Fruit fly (Drosophila melanogaster) whole organism, embryonic: ENCODE data around the gene nompB.

ENCODE experiments used
- Bdp1 ChIP-seq: fragments of 200-800 bp; sonication (Bioruptor generic); optimal IDR thresholded peaks from 3 replicates; lab custom pipeline; 2016; ENCODE audit warnings: missing biosample characterization, missing genetic modification characterization
- CG11560 ChIP-seq: fragments of 200-800 bp; sonication (Bioruptor generic); IDR thresholded peaks from 3 replicates; pipeline ENCODE4 v1.3.6; 2022; ENCODE audit warnings: missing biosample characterization, missing genetic modification characterization
- CG12236 ChIP-seq: fragments of 200-800 bp; sonication (Bioruptor generic); optimal IDR thresholded peaks from 2 replicates; lab custom pipeline; 2016; ENCODE audit warnings: missing biosample characterization, missing genetic modification characterization
- CG14710 ChIP-seq: fragments of 200-800 bp; sonication (Bioruptor generic); optimal IDR thresholded peaks from 3 replicates; lab custom pipeline; 2019; ENCODE audit warnings: missing biosample characterization, mild to moderate bottlenecking, missing genetic modification characterization, moderate library complexity
- CG16815 ChIP-seq: fragments of 200-800 bp; sonication (Bioruptor generic); optimal IDR thresholded peaks from 3 replicates; lab custom pipeline; 2017; ENCODE audit warnings: missing biosample characterization, mild to moderate bottlenecking, missing genetic modification characterization
- CG18011 ChIP-seq: fragments of 200-800 bp; sonication (Bioruptor generic); optimal IDR thresholded peaks from 2 replicates; lab custom pipeline; 2017; ENCODE audit warnings: missing biosample characterization, missing genetic modification characterization, mild to moderate bottlenecking, moderate library complexity, missing genotype
- CG1832 ChIP-seq: fragments of 200-800 bp; sonication (Bioruptor generic); optimal IDR thresholded peaks from 2 replicates; lab custom pipeline; 2017; ENCODE audit warnings: missing biosample characterization, mild to moderate bottlenecking, missing genetic modification characterization, inconsistent platforms
- CG30020 ChIP-seq: fragments of 200-800 bp; optimal IDR thresholded peaks from 2 replicates; lab custom pipeline; 2019; ENCODE audit warnings: missing biosample characterization, mild to moderate bottlenecking, missing genetic modification characterization, moderate library complexity
- CG31224 ChIP-seq: fragments of 200-800 bp; sonication (Bioruptor generic); IDR thresholded peaks from 2 replicates; pipeline ENCODE4 v1.3.6; 2022; ENCODE audit warnings: missing biosample characterization, missing genetic modification characterization
- CG31388 ChIP-seq: fragments of 200-800 bp; sonication (Bioruptor generic); optimal IDR thresholded peaks from 2 replicates; lab custom pipeline; 2016; ENCODE audit warnings: missing biosample characterization, missing genetic modification characterization
- CG3163 ChIP-seq: fragments of 200-800 bp; sonication (Bioruptor generic); optimal IDR thresholded peaks from 3 replicates; lab custom pipeline; 2016; ENCODE audit warnings: missing biosample characterization, missing genetic modification characterization
- CG32767 ChIP-seq: fragments of 200-800 bp; sonication (Bioruptor generic); IDR thresholded peaks from 2 replicates; pipeline ENCODE4 v1.3.6; 2022; ENCODE audit warnings: missing biosample characterization, missing genetic modification characterization
- CG33213 ChIP-seq: fragments of 200-800 bp; sonication (Bioruptor generic); optimal IDR thresholded peaks from 3 replicates; lab custom pipeline; 2016; ENCODE audit warnings: missing biosample characterization, missing genetic modification characterization
- CG33557 ChIP-seq: fragments of 200-800 bp; sonication (Bioruptor generic); optimal IDR thresholded peaks from 2 replicates; lab custom pipeline; 2019; ENCODE audit warnings: missing biosample characterization, mild to moderate bottlenecking, missing genetic modification characterization, moderate library complexity
- CG34376 ChIP-seq: fragments of 200-800 bp; sonication (Bioruptor generic); optimal IDR thresholded peaks from 2 replicates; lab custom pipeline; 2018; ENCODE audit warnings: missing biosample characterization, mild to moderate bottlenecking, missing genetic modification characterization
- CG4360 ChIP-seq: fragments of 200-800 bp; sonication (Bioruptor generic); IDR thresholded peaks from 2 replicates; pipeline ENCODE4 v1.3.6; 2022; ENCODE audit warnings: missing biosample characterization, missing genetic modification characterization
- CG4707 ChIP-seq: fragments of 200-800 bp; sonication (Bioruptor generic); optimal IDR thresholded peaks from 2 replicates; lab custom pipeline; 2018; ENCODE audit warnings: missing biosample characterization, mild to moderate bottlenecking, missing genetic modification characterization, moderate library complexity
- CG7928 ChIP-seq: fragments of 200-800 bp; sonication (Bioruptor generic); optimal IDR thresholded peaks from 2 replicates; lab custom pipeline; 2017; ENCODE audit warnings: missing biosample characterization, mild to moderate bottlenecking, missing genetic modification characterization
- CG9876 ChIP-seq: fragments of 200-800 bp; sonication (Bioruptor generic); optimal IDR thresholded peaks from 2 replicates; lab custom pipeline; 2016; ENCODE audit warnings: missing biosample characterization, missing genetic modification characterization
- Chrac-16 ChIP-seq: fragments of 200-800 bp; sonication (Bioruptor generic); optimal IDR thresholded peaks from 3 replicates; lab custom pipeline; 2016; ENCODE audit warnings: missing biosample characterization, missing genetic modification characterization
- D19A ChIP-seq: fragments of 200-800 bp; optimal IDR thresholded peaks from 3 replicates; lab custom pipeline; 2019; ENCODE audit warnings: missing biosample characterization, mild to moderate bottlenecking, missing genetic modification characterization, moderate library complexity
- Dek ChIP-seq: fragments of 200-800 bp; sonication (Bioruptor generic); optimal IDR thresholded peaks from 3 replicates; lab custom pipeline; 2019; ENCODE audit warnings: missing biosample characterization, mild to moderate bottlenecking, missing genetic modification characterization, moderate library complexity
- HLHmδ ChIP-seq: fragments of 200-800 bp; sonication (Bioruptor generic); optimal IDR thresholded peaks from 2 replicates; lab custom pipeline; 2018; ENCODE audit warnings: missing biosample characterization, mild to moderate bottlenecking, missing genetic modification characterization, moderate library complexity
- HmgZ ChIP-seq: fragments of 200-800 bp; sonication (Bioruptor generic); optimal IDR thresholded peaks from 2 replicates; lab custom pipeline; 2018; ENCODE audit warnings: missing biosample characterization, mild to moderate bottlenecking, missing genetic modification characterization
- Hmr ChIP-seq: fragments of 200-800 bp; sonication (Bioruptor generic); optimal IDR thresholded peaks from 3 replicates; lab custom pipeline; 2017; ENCODE audit warnings: mild to moderate bottlenecking, missing biosample characterization, missing genetic modification reagents, missing genetic modification characterization
- Hmx ChIP-seq: fragments of 200-800 bp; sonication (Bioruptor generic); optimal IDR thresholded peaks from 2 replicates; lab custom pipeline; 2016; ENCODE audit warnings: missing biosample characterization, missing genetic modification characterization
- NFAT ChIP-seq: fragments of 200-800 bp; sonication (Bioruptor generic); IDR thresholded peaks from 2 replicates; pipeline ENCODE4 v1.3.6; 2022; ENCODE audit warnings: missing biosample characterization, missing genetic modification characterization
- PHDP ChIP-seq: fragments of 200-800 bp; sonication (Bioruptor generic); optimal IDR thresholded peaks from 3 replicates; lab custom pipeline; 2018; ENCODE audit warnings: missing biosample characterization, mild to moderate bottlenecking, missing genetic modification characterization, moderate library complexity
- Stat92E ChIP-seq, 3 experiments: fragments of >200 bp in 2 of 3; fragments of 200-800 bp in 1 of 3; sonication (Bioruptor generic) in 1 of 3; optimal IDR thresholded peaks; 2 replicates each; lab custom pipeline; 2017 to 2019; ENCODE audit warnings: missing biosample characterization in 3 of 3, missing genetic modification characterization in 3 of 3, mild to moderate bottlenecking in 1 of 3, moderate library complexity in 1 of 3
- TFAM ChIP-seq: fragments of 200-800 bp; sonication (Bioruptor generic); optimal IDR thresholded peaks from 2 replicates; lab custom pipeline; 2017; ENCODE audit warnings: missing biosample characterization, missing genetic modification characterization, inconsistent platforms
- Taf1 ChIP-seq: fragments of 200-800 bp; sonication (Bioruptor generic); IDR thresholded peaks from 2 replicates; pipeline ENCODE4 v1.3.6; 2022; ENCODE audit warnings: missing biosample characterization, missing genetic modification characterization
- Trl ChIP-seq, 3 experiments: fragments of >200 bp in 2 of 3; fragments of 200-800 bp in 1 of 3; sonication (Bioruptor generic) in 1 of 3; optimal IDR thresholded peaks; 2 replicates in 1 of 3; 3 replicates in 2 of 3; lab custom pipeline; 2016 to 2017; ENCODE audit warnings: missing biosample characterization in 1 of 3, missing genetic modification characterization in 1 of 3
- abd-A ChIP-seq: fragments of 200-800 bp; sonication (Bioruptor generic); optimal IDR thresholded peaks from 3 replicates; lab custom pipeline; 2019; ENCODE audit warnings: missing biosample characterization, mild to moderate bottlenecking, missing genetic modification characterization, moderate library complexity
- ash1 ChIP-seq: fragments of 200-800 bp; sonication (Bioruptor generic); optimal IDR thresholded peaks from 2 replicates; lab custom pipeline; 2018; ENCODE audit warnings: missing biosample characterization, mild to moderate bottlenecking, missing genetic modification characterization
- bowl ChIP-seq: fragments of 200-800 bp; sonication (Bioruptor generic); IDR thresholded peaks from 2 replicates; pipeline ENCODE4 v1.3.6; 2022; ENCODE audit warnings: missing biosample characterization, missing genetic modification characterization
- cad ChIP-seq: fragments of >200 bp; optimal IDR thresholded peaks from 2 replicates; lab custom pipeline; 2017; ENCODE audit warnings: missing biosample characterization, missing genetic modification characterization
- cas ChIP-seq: fragments of 200-800 bp; sonication (Bioruptor generic); IDR thresholded peaks from 2 replicates; pipeline ENCODE4 v1.3.6; 2022; ENCODE audit warnings: missing biosample characterization, missing genetic modification characterization
- corto ChIP-seq: fragments of 200-800 bp; sonication (Bioruptor generic); optimal IDR thresholded peaks from 2 replicates; lab custom pipeline; 2016; ENCODE audit warnings: missing biosample characterization, mild to moderate bottlenecking, missing genetic modification characterization, moderate library complexity
- dm ChIP-seq: fragments of 200-800 bp; sonication (Bioruptor generic); optimal IDR thresholded peaks from 3 replicates; lab custom pipeline; 2016; ENCODE audit warnings: missing biosample characterization, missing genetic modification characterization
- dmrt11E ChIP-seq: fragments of 200-800 bp; sonication (Bioruptor generic); optimal IDR thresholded peaks from 3 replicates; lab custom pipeline; 2018; ENCODE audit warnings: missing biosample characterization, mild to moderate bottlenecking, missing genetic modification characterization, moderate library complexity
- gcm ChIP-seq: fragments of 200-800 bp; sonication (Bioruptor generic); optimal IDR thresholded peaks from 2 replicates; lab custom pipeline; 2019; ENCODE audit warnings: missing biosample characterization, mild to moderate bottlenecking, missing genetic modification characterization, moderate library complexity
- grn ChIP-seq: fragments of 200-800 bp; sonication (Bioruptor generic); optimal IDR thresholded peaks from 3 replicates; lab custom pipeline; 2017; ENCODE audit warnings: missing biosample characterization, missing genetic modification characterization
- gsb-n ChIP-seq: fragments of 200-800 bp; sonication (Bioruptor generic); optimal IDR thresholded peaks from 3 replicates; lab custom pipeline; 2018; ENCODE audit warnings: missing biosample characterization, mild to moderate bottlenecking, missing genetic modification characterization
- her ChIP-seq: fragments of 200-800 bp; sonication (Bioruptor generic); optimal IDR thresholded peaks from 2 replicates; lab custom pipeline; 2016; ENCODE audit warnings: missing biosample characterization, missing genetic modification characterization
- insv ChIP-seq, 2 experiments: fragments of 200-800 bp; sonication (Bioruptor generic); optimal IDR thresholded peaks; 3 replicates each; lab custom pipeline; 2016 to 2018; ENCODE audit warnings: missing biosample characterization in 2 of 2, missing genetic modification characterization in 2 of 2
- kay ChIP-seq: fragments of 200-800 bp; sonication (Bioruptor generic); optimal IDR thresholded peaks from 2 replicates; lab custom pipeline; 2016; ENCODE audit warnings: missing biosample characterization, missing genetic modification characterization
- seq ChIP-seq: fragments of 200-800 bp; sonication (Bioruptor generic); IDR thresholded peaks from 2 replicates; pipeline ENCODE4 v1.3.6; 2022; ENCODE audit warnings: missing biosample characterization, missing genetic modification characterization
- sisA ChIP-seq: fragments of 200-800 bp; sonication (Bioruptor generic); IDR thresholded peaks from 2 replicates; pipeline ENCODE4 v1.3.6; 2022; ENCODE audit warnings: missing biosample characterization, missing genetic modification characterization
- zf30C ChIP-seq: fragments of 200-800 bp; sonication (Bioruptor generic); optimal IDR thresholded peaks from 3 replicates; lab custom pipeline; 2018; ENCODE audit warnings: missing biosample characterization, mild to moderate bottlenecking, missing genetic modification characterization

Gene nompB

DNA sequence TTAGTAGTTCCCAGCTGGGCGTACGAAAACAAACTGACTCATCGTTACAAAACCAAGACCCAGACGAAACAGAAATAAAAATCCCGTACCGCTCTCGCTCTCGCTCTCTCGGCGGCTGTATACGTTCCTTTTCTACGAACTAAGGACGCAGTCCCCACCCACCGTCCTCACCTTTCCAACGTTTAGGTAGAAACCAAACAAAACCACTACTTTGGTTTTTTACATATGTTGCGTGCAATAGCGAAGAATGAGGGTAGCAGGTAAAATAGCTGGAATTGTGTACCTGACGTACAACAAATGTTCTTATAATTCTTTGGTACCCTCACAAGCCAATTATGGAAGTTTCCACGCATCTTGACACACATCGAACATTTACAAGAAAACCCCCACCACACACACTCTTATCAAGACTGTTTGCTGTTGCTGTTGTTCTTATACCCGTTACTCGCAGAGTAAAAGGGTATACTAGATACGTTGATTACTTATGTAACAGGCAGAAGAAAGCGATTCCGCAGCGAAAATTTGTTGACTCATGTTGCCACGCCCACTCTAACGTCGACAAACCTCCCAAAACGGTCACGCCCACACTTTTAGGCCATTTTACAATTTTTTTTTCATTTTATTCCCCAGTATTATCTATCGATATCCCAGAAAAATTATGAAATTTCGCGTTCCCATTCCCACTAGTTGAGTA lies 29.7 kb upstream of the nompB start (continued):
- TF ChIP-seq CG30020 (no peak), CG33557 (GFP tag; lab: Kevin White, UChicago) (peak; percentile 22), CG7928 (GFP tag; lab: Kevin White, UChicago) (no peak), Trl (optimal IDR thresholded peaks at IDR 0.05; lab: Kevin White, UChicago) (peak; percentile 65 to 73), Trl (GFP tag; optimal IDR thresholded peaks at IDR 0.05; lab: Kevin White, UChicago) (no peak), CG31224 (GFP tag; lab: Robert Waterston, UW) (no peak), CG14710 (tag; lab: Kevin White, UChicago) (peak; percentile 42), dmrt11E (tag; lab: Kevin White, UChicago) (peak; percentile 63), ash1 (GFP tag; lab: Kevin White, UChicago) (no peak), CG12236 (GFP tag; lab: Kevin White, UChicago) (no peak), gsb-n (tag; lab: Kevin White, UChicago) (peak; percentile 26), CG11560 (no peak), corto (GFP tag; lab: Kevin White, UChicago) (no peak), HmgZ (tag; lab: Kevin White, UChicago) (peak; percentile 12), TFAM (GFP tag; lab: Kevin White, UChicago) (no peak), Chrac-16 (GFP tag; lab: Kevin White, UChicago) (peak; percentile 56), CG33213 (GFP tag; lab: Kevin White, UChicago) (no peak), cas (GFP tag; lab: Robert Waterston, UW) (no peak), Hmx (GFP tag; lab: Kevin White, UChicago) (no peak), cad (GFP tag; lab: Kevin White, UChicago) (no peak), CG32767 (0 out of 2 replicates have a peak, but pooled peaks have one; percentile 33), abd-A (tag; lab: Kevin White, UChicago) (no peak), gcm (no peak), sisA (no peak), her (no peak), CG34376 (GFP tag; lab: Kevin White, UChicago) (no peak), Dek (no peak), HLHmδ (GFP tag; lab: Kevin White, UChicago) (no peak), CG4707 (GFP tag; lab: Kevin White, UChicago) (no peak), bowl (GFP tag; lab: Robert Waterston, UW) (no peak), PHDP (tag; lab: Kevin White, UChicago) (peak; percentile 28), insv (GFP tag; optimal IDR thresholded peaks at IDR 0.05; lab: Kevin White, UChicago) (no peak), seq (GFP tag; lab: Robert Waterston, UW) (no peak; the same call in none of the 2 replicates), Stat92E (GFP tag; optimal IDR thresholded peaks at IDR 0.05; lab: Kevin White, UChicago) (peak in 1 of 3 experiments; percentile 98), zf30C (GFP tag; lab: Kevin White, UChicago) (no peak), Taf1 (GFP tag; lab: Robert Waterston, UW) (no peak), CG18011 (peak; percentile 4), grn (GFP tag; lab: Kevin White, UChicago) (peak; percentile 33), Bdp1 (GFP tag; lab: Kevin White, UChicago) (no peak), NFAT (no peak), kay (peak; percentile 78), CG9876 (GFP tag; lab: Kevin White, UChicago) (no peak), CG1832 (no peak), dm (peak; percentile 24), D19A (tag; lab: Kevin White, UChicago) (peak; percentile 53), CG3163 (peak; percentile 18), CG4360 (GFP tag; lab: Robert Waterston, UW) (0 out of 2 replicates have a peak, but pooled peaks have one; percentile 14), CG16815 (GFP tag; lab: Kevin White, UChicago) (peak; percentile 18), Hmr (no peak), CG31388 (no peak)
